Worm (Caenorhabditis elegans) whole organism, early embryonic: Measurements from ENCODE around the gene sun-1.

Source experiments
- B0310.2 ChIP-seq: sonication (generic microtip); optimal IDR thresholded peaks from 2 replicates; lab custom pipeline; 2016; ENCODE audit warnings: mild to moderate bottlenecking, missing genetic modification characterization, missing compliant biosample characterization
- F13C5.2 ChIP-seq: sonication (generic microtip); optimal IDR thresholded peaks from 2 replicates; lab custom pipeline; 2017; ENCODE audit warnings: mild to moderate bottlenecking, missing genetic modification characterization, inconsistent platforms, missing compliant biosample characterization
- aly-1 ChIP-seq: sonication (generic microtip); optimal IDR thresholded peaks from 2 replicates; lab custom pipeline; 2016; ENCODE audit warnings: missing genetic modification characterization, missing compliant biosample characterization
- ama-1 ChIP-seq: fragments of 150-350 bp; optimal IDR thresholded peaks from 2 replicates; lab custom pipeline; 2014
- ceh-13 ChIP-seq: fragments of 200-800 bp; sonication (Bioruptor generic); optimal IDR thresholded peaks from 2 replicates; lab custom pipeline; 2018; ENCODE audit warnings: mild to moderate bottlenecking, missing genetic modification characterization, missing compliant biosample characterization
- ceh-36 ChIP-seq: sonication (generic microtip); optimal IDR thresholded peaks from 2 replicates; lab custom pipeline; 2016; ENCODE audit warnings: missing genetic modification characterization, inconsistent platforms, missing compliant biosample characterization
- ets-7 ChIP-seq: sonication (generic microtip); optimal IDR thresholded peaks from 2 replicates; lab custom pipeline; 2016; ENCODE audit warnings: missing genotype, missing genetic modification characterization, missing compliant biosample characterization
- flt-1 ChIP-seq: fragments of 200-800 bp; sonication (Bioruptor generic); IDR thresholded peaks from 2 replicates; pipeline ENCODE4 v1.3.6; 2022; ENCODE audit warnings: missing genetic modification characterization, missing compliant biosample characterization
- hmbx-1 ChIP-seq: sonication (generic microtip); optimal IDR thresholded peaks from 2 replicates; lab custom pipeline; 2016; ENCODE audit warnings: mild to moderate bottlenecking, missing genetic modification characterization, missing compliant biosample characterization
- hmg-4 ChIP-seq: fragments of 200-800 bp; sonication (Bioruptor generic); optimal IDR thresholded peaks from 2 replicates; lab custom pipeline; 2018; ENCODE audit warnings: mild to moderate bottlenecking, missing genetic modification characterization, missing compliant biosample characterization
- hnd-1 ChIP-seq: sonication (generic microtip); optimal IDR thresholded peaks from 2 replicates; lab custom pipeline; 2016; ENCODE audit warnings: missing genetic modification characterization, missing compliant biosample characterization
- pes-1 ChIP-seq: fragments of 200-800 bp; sonication (Bioruptor generic); IDR thresholded peaks from 2 replicates; pipeline ENCODE4 v1.3.6; 2022; ENCODE audit warnings: missing genetic modification reagents, missing genetic modification characterization, missing compliant biosample characterization
- scrt-1 ChIP-seq: fragments of 200-800 bp; sonication (Bioruptor generic); IDR thresholded peaks from 2 replicates; pipeline ENCODE4 v1.3.6; 2022; ENCODE audit warnings: missing genetic modification characterization, missing compliant biosample characterization
- sea-1 ChIP-seq: fragments of 200-800 bp; sonication (Bioruptor generic); conservative IDR thresholded peaks from 2 replicates; pipeline ENCODE4 v1.3.6; 2022; ENCODE audit warnings: missing genetic modification characterization, missing compliant biosample characterization
- tbx-11 ChIP-seq: fragments of 200-800 bp; sonication (Bioruptor generic); IDR thresholded peaks from 2 replicates; pipeline ENCODE4 v1.3.6; 2022; ENCODE audit warnings: missing genetic modification characterization, missing compliant biosample characterization
- tbx-37 ChIP-seq: fragments of 200-800 bp; sonication (Bioruptor generic); conservative IDR thresholded peaks from 2 replicates; pipeline ENCODE4 v1.3.6; 2022; ENCODE audit warnings: missing genetic modification reagents, missing genetic modification characterization, missing compliant biosample characterization
- tra-4 ChIP-seq: sonication (generic microtip); optimal IDR thresholded peaks from 2 replicates; lab custom pipeline; 2017; ENCODE audit warnings: missing genetic modification characterization, missing compliant biosample characterization

Gene sun-1

DNA sequence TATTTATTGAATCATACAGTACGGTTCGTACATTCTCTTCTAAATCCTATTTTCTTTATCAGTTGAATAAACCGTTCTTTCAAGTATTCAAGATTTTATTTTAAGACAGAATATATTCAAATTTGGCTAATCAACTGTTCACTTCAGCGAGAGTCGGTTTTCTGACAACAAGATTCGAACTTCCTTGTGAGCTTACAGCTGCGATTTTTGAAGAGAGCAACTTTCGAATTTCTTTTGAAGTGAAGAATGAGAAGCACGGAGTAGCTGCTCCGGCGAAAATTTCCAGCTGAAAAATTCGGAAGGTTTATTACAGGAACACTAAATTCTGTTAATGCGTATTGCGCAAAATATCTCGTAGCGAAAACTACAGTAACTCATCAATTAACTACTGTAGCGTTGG lies 11.9 kb downstream of the sun-1 start:
- TF ChIP-seq hnd-1 (tag; lab: Kevin White, UChicago) (no peak), ceh-13 (no peak), hmg-4 (no peak), scrt-1 (GFP tag; lab: Robert Waterston, UW) (no peak), B0310.2 (tag; lab: Kevin White, UChicago) (no peak), ets-7 (tag; lab: Kevin White, UChicago) (no peak), F13C5.2 (tag; lab: Kevin White, UChicago) (no peak)

DNA sequence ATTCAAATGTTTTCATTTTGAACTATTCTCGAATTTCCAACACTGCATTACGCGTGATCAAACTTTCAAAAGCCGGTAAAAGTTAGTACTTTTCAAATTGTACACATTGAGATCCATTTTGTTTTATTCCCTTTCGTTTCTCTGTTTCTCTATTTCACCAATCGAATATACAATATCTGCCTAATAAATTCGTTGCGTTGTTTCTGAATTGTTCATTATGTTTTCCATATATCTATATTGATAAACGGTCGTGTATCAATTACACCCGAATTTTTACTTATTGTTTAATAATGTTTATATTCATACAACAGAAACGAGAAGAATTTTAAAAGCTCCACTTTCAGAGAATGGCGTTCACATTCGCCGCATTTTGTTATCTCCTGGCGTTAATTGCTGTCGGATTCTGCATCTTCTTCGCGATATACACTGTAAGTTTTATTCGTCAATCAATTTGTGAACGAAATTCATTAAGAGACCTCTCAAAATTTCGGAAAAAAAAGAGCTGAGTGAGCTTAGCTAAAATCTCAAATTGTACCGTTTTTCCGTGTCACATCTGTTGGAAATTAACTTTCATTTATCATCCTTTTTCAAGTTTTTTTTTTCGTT lies 13.2 kb downstream of the sun-1 start, which contains the start of gene cni-1:
Gene cni-1, plus strand, starts transcription at position 345 of the 606 bp plus-strand sequence.
- TF ChIP-seq hmg-4: no peak
- no peak for TF ChIP-seq pes-1
- TF ChIP-seq tbx-37 (GFP tag; lab: Robert Waterston, UW): no peak
- TF ChIP-seq scrt-1 (GFP tag; lab: Robert Waterston, UW): no peak
- no peak for TF ChIP-seq hmbx-1 (tag; lab: Kevin White, UChicago)
- TF ChIP-seq B0310.2 (tag; lab: Kevin White, UChicago): no peak
- TF ChIP-seq ceh-13: no peak
- no peak for TF ChIP-seq F13C5.2 (tag; lab: Kevin White, UChicago)
- TF ChIP-seq ets-7 (tag; lab: Kevin White, UChicago): no peak
- no peak for TF ChIP-seq flt-1 (GFP tag; lab: Robert Waterston, UW)
- no peak for TF ChIP-seq ceh-36 (tag; lab: Kevin White, UChicago)
- TF ChIP-seq aly-1 (tag; lab: Kevin White, UChicago): no peak
- TF ChIP-seq sea-1 (GFP tag; lab: Robert Waterston, UW): no peak
- TF ChIP-seq tra-4 (tag; lab: Kevin White, UChicago): no peak
- no peak for TF ChIP-seq hnd-1 (tag; lab: Kevin White, UChicago)
- no peak for TF ChIP-seq ama-1
- TF ChIP-seq tbx-11 (GFP tag; lab: Robert Waterston, UW): no peak

DNA sequence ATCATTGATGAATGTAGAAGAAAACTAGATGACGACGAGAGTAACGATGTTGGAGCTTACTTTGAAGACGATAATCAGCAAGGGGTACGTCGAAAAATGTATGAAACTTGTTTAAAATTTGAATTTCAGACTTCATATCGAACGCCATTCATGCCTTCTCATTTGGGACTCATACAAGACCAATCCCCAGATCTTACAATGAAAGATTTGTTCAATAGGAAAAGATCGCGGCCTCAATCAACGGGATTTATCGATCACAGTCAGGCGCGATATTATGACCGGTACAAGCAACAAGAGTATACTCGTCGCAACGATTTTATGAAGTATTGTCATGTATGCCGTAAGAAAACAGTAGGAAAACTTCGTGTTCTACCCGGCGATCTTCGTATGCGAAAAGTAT lies 16.5 kb downstream of the sun-1 start:
- TF ChIP-seq ama-1 (no peak), aly-1 (tag; lab: Kevin White, UChicago) (no peak), hmbx-1 (tag; lab: Kevin White, UChicago) (no peak), ceh-36 (tag; lab: Kevin White, UChicago) (no peak), tbx-37 (GFP tag; lab: Robert Waterston, UW) (no peak), tra-4 (tag; lab: Kevin White, UChicago) (no peak), ceh-13 (no peak), tbx-11 (GFP tag; lab: Robert Waterston, UW) (no peak), pes-1 (no peak), hnd-1 (tag; lab: Kevin White, UChicago) (no peak), hmg-4 (no peak), flt-1 (GFP tag; lab: Robert Waterston, UW) (no peak), B0310.2 (tag; lab: Kevin White, UChicago) (no peak), sea-1 (GFP tag; lab: Robert Waterston, UW) (no peak), ets-7 (tag; lab: Kevin White, UChicago) (no peak), scrt-1 (GFP tag; lab: Robert Waterston, UW) (no peak)

DNA sequence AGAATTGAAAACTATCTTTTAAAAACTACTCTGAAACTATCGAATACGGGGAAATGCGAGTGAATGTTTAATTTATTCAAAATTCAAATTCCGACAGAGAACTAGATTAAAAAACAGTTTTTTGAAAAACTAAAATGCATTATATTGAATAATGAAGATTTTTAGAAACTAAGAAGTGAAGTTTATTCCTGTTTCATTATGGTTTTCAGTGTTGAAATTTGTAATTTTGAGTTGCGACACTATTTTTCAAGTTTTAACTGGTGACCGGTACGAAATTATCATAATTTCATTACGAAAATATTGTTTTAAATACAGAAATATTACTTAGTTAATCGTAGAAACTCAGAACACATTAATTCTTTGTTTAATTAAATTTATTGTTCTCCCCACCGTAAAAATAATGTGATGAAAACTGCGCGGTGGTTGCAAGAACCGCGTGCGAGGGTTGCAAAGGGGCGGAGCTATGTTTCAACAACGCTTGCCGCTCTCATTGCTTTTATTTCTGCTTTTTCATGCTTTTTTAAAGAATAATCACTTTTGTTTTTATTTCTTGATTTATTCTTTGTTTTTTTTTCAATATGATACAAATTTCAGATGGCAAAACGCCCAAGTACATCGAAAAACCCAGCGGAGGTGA lies 17.1 kb downstream of the sun-1 start, which contains the start of gene him-17:
Gene him-17, plus strand, starts transcription at position 595 of the 637 bp plus-strand sequence.
- TF ChIP-seq tbx-11 (GFP tag; lab: Robert Waterston, UW): peak; percentile 60; the same call in 1 of the 2 replicates
- 0 out of 2 replicates have a peak, but pooled peaks have one; percentile 13 for TF ChIP-seq flt-1 (GFP tag; lab: Robert Waterston, UW)
- TF ChIP-seq ceh-36 (tag; lab: Kevin White, UChicago): peak; percentile 56
- TF ChIP-seq F13C5.2 (tag; lab: Kevin White, UChicago): peak; percentile 88
- TF ChIP-seq aly-1 (tag; lab: Kevin White, UChicago): no peak
- peak; percentile 57 for TF ChIP-seq tra-4 (tag; lab: Kevin White, UChicago)
- TF ChIP-seq scrt-1 (GFP tag; lab: Robert Waterston, UW): 0 out of 2 replicates have a peak, but pooled peaks have one; percentile 62
- TF ChIP-seq sea-1 (GFP tag; lab: Robert Waterston, UW): no peak; the same call in 1 of the 2 replicates
- peak; percentile 63 for TF ChIP-seq hmg-4
- peak; percentile 53 for TF ChIP-seq tbx-37 (GFP tag; lab: Robert Waterston, UW)
- TF ChIP-seq hnd-1 (tag; lab: Kevin White, UChicago): no peak
- no peak for TF ChIP-seq ets-7 (tag; lab: Kevin White, UChicago)
- no peak for TF ChIP-seq B0310.2 (tag; lab: Kevin White, UChicago)
- TF ChIP-seq pes-1: peak; percentile 71
- TF ChIP-seq hmbx-1 (tag; lab: Kevin White, UChicago): peak; percentile 9

DNA sequence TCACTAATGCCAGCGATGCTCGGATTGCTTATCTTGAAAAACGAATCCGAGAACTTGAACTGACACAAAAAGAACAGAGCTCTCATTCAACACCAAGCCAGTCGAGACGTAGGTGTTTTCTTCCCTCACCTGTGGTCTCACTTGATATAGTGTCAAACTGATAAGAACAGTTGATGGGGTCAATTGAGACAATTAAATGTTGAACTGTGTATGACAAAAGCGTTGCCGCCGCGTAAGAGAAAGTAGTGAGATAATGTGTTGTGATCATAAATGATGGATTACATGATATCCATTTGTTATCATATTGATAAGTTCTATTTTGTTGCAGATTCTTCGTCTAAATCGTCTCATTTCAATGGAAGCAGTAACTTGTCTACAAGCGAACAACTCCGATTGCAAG lies 19.6 kb downstream of the sun-1 start:
- TF ChIP-seq aly-1 (tag; lab: Kevin White, UChicago) (no peak), pes-1 (no peak), tra-4 (tag; lab: Kevin White, UChicago) (no peak), ama-1 (no peak), tbx-37 (GFP tag; lab: Robert Waterston, UW) (no peak), ceh-13 (no peak), scrt-1 (GFP tag; lab: Robert Waterston, UW) (no peak), ets-7 (tag; lab: Kevin White, UChicago) (no peak), F13C5.2 (tag; lab: Kevin White, UChicago) (no peak), sea-1 (GFP tag; lab: Robert Waterston, UW) (no peak)

DNA sequence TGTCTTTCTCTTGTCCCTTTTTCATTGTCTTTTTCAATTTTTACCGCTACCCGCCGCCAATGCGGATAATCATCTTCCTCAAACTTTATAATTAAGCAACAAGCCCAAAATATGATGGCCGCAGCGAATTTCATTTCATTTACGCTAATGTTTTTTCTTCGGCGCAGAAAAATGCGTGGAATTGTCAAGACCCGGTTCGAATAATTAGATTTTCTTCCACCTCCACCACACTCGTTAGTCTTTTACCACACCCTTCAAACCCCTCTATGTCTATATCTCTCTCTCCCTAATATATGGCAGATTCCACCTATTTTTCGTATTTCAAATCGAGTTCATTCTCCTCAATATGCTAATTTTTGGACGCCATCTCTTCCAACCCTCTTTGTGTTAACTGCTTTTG lies 22.8 kb downstream of the sun-1 start:
- TF ChIP-seq tbx-37 (GFP tag; lab: Robert Waterston, UW) (no peak), ceh-36 (tag; lab: Kevin White, UChicago) (no peak), ceh-13 (no peak), ets-7 (tag; lab: Kevin White, UChicago) (no peak)

DNA sequence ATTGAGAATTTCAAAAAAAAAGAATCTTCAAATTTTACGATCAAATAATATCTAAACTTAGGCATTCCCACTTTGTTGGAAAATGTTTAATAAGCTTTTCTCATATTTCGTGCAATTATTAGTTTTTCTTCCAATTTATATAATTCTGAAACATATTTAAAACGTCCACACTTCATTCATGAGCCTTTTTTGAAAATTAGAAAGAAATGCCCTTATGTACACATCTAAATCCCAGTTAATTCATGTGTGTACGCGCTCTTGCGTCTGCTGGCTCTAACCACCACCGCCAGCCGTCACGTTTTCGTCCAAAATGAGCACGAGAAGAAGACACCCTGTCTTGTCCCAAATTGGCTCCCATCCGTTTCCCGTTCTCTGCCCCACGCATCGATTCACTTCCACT lies 26.8 kb downstream of the sun-1 start:
- TF ChIP-seq scrt-1 (GFP tag; lab: Robert Waterston, UW): 0 out of 2 replicates have a peak, but pooled peaks have one; percentile 17
- TF ChIP-seq flt-1 (GFP tag; lab: Robert Waterston, UW): no peak
